Worm (Caenorhabditis elegans): ENCODE data around the gene vamp-7.

Gene vamp-7

ce11 chrIV:2607513-2608101, at the start of gene vamp-7:
Gene vamp-7 (plus strand): TSS chrIV:2608051.
- TF ChIP-seq elt-1 (tag; optimal IDR thresholded peaks at IDR 0.05) (no peak), sma-3 (GFP tag; optimal IDR thresholded peaks at IDR 0.05) (no peak), nhr-21 (tag; optimal IDR thresholded peaks at IDR 0.05) (peak; percentile 2), crh-2 (tag; optimal IDR thresholded peaks at IDR 0.05) (peak; percentile 3), alr-1 (tag; optimal IDR thresholded peaks at IDR 0.05) (no peak), nhr-25 (tag; optimal IDR thresholded peaks at IDR 0.05) (peak; percentile 42), blmp-1 (tag; optimal IDR thresholded peaks at IDR 0.05; ENCODE audit: insufficient read depth) (peak; percentile 18)

ce11 chrIV:2561358-2561757, 46.5 kb upstream of the vamp-7 start, which contains the start of gene Y69A2AR.46:
Gene Y69A2AR.46 (plus strand): TSS chrIV:2561658.
- TF ChIP-seq nhr-11 (tag; optimal IDR thresholded peaks at IDR 0.05): no peak
- no peak for TF ChIP-seq ceh-16 (tag; optimal IDR thresholded peaks at IDR 0.05)
- no peak for TF ChIP-seq gmeb-1 (tag; optimal IDR thresholded peaks at IDR 0.05)
- no peak for TF ChIP-seq nhr-25 (tag; optimal IDR thresholded peaks at IDR 0.05)
- TF ChIP-seq C34F6.9 (tag; optimal IDR thresholded peaks at IDR 0.05): no peak
- no peak for TF ChIP-seq elt-1 (tag; optimal IDR thresholded peaks at IDR 0.05)
- TF ChIP-seq nhr-10 (tag; optimal IDR thresholded peaks at IDR 0.05): no peak
- no peak for TF ChIP-seq mdl-1 (tag; optimal IDR thresholded peaks at IDR 0.05)
- no peak for TF ChIP-seq crh-2 (tag; optimal IDR thresholded peaks at IDR 0.05)
- TF ChIP-seq nhr-23 (tag; optimal IDR thresholded peaks at IDR 0.05): no peak
- TF ChIP-seq unc-55 (GFP tag; optimal IDR thresholded peaks at IDR 0.05): no peak
- TF ChIP-seq lin-13 (GFP tag; optimal IDR thresholded peaks at IDR 0.05): no peak
- no peak for TF ChIP-seq mbf-1 (tag; optimal IDR thresholded peaks at IDR 0.05)
- no peak for TF ChIP-seq ztf-4 (tag; optimal IDR thresholded peaks at IDR 0.05)
- TF ChIP-seq ceh-82 (tag; optimal IDR thresholded peaks at IDR 0.05): no peak
- TF ChIP-seq fos-1 (tag; optimal IDR thresholded peaks at IDR 0.05): no peak
- TF ChIP-seq elt-3 (tag; optimal IDR thresholded peaks at IDR 0.05): no peak
- no peak for TF ChIP-seq unc-62 (GFP tag; optimal IDR thresholded peaks at IDR 0.05)
- no peak for TF ChIP-seq sma-9 (GFP tag; optimal IDR thresholded peaks at IDR 0.05)
- TF ChIP-seq sma-9 (tag; optimal IDR thresholded peaks at IDR 0.05): no peak
- no peak for TF ChIP-seq nhr-12 (tag; optimal IDR thresholded peaks at IDR 0.05)

ce11 chrIV:2562071-2562470, 45.8 kb upstream of the vamp-7 start, which contains the start of gene Y69A2AR.50:
Gene Y69A2AR.50 (plus strand): TSS chrIV:2562371.
- TF ChIP-seq nhr-237 (tag; optimal IDR thresholded peaks at IDR 0.05) (no peak), nhr-25 (tag; optimal IDR thresholded peaks at IDR 0.05) (no peak), mbf-1 (tag; optimal IDR thresholded peaks at IDR 0.05) (no peak), ztf-4 (tag; optimal IDR thresholded peaks at IDR 0.05) (no peak), skn-1 (tag; optimal IDR thresholded peaks at IDR 0.05) (no peak), elt-3 (tag; optimal IDR thresholded peaks at IDR 0.05) (no peak), nhr-129 (tag; optimal IDR thresholded peaks at IDR 0.05) (no peak), egl-27 (tag; optimal IDR thresholded peaks at IDR 0.05) (no peak), lin-13 (GFP tag; optimal IDR thresholded peaks at IDR 0.05) (no peak), gmeb-1 (tag; optimal IDR thresholded peaks at IDR 0.05) (no peak), aly-2 (tag; optimal IDR thresholded peaks at IDR 0.05) (no peak)

- TF ChIP-seq lin-11 (tag; optimal IDR thresholded peaks at IDR 0.05) (no peak), ztf-11 (tag; optimal IDR thresholded peaks at IDR 0.05) (no peak), mab-5 (tag; optimal IDR thresholded peaks at IDR 0.05) (no peak), ama-1 (optimal IDR thresholded peaks at IDR 0.05) (no peak), nhr-25 (tag; optimal IDR thresholded peaks at IDR 0.05) (no peak), gmeb-1 (tag; optimal IDR thresholded peaks at IDR 0.05) (no peak), nhr-11 (tag; optimal IDR thresholded peaks at IDR 0.05) (no peak), ZK546.5 (tag; optimal IDR thresholded peaks at IDR 0.05) (no peak), aly-2 (tag; optimal IDR thresholded peaks at IDR 0.05) (no peak), nhr-12 (tag; optimal IDR thresholded peaks at IDR 0.05) (no peak), F13H6.1 (tag; optimal IDR thresholded peaks at IDR 0.05) (no peak), unc-62 (GFP tag; optimal IDR thresholded peaks at IDR 0.05) (no peak), fos-1 (tag; optimal IDR thresholded peaks at IDR 0.05) (no peak), peb-1 (tag; optimal IDR thresholded peaks at IDR 0.05) (no peak), dmd-4 (tag; optimal IDR thresholded peaks at IDR 0.05) (no peak), alr-1 (tag; optimal IDR thresholded peaks at IDR 0.05) (no peak), crh-2 (tag; optimal IDR thresholded peaks at IDR 0.05) (no peak), unc-55 (GFP tag; optimal IDR thresholded peaks at IDR 0.05) (no peak), blmp-1 (tag; optimal IDR thresholded peaks at IDR 0.05; ENCODE audit: insufficient read depth) (no peak)
Observed at ce11 chrIV:2563969-2564368, 43.9 kb upstream of the vamp-7 start, which contains the start of gene Y69A2AR.24. Gene Y69A2AR.24 (minus strand): TSS chrIV:2564069.
